Worm (Caenorhabditis elegans) whole organism, young adult: ENCODE results near the gene srbc-34.

Source experiments
- Y67H2A.10 ChIP-seq: fragments of 200-800 bp; sonication (Bioruptor generic); conservative IDR thresholded peaks from 2 replicates; pipeline ENCODE4 v1.3.6; 2022; ENCODE audit warnings: missing genetic modification reagents, missing genetic modification characterization, missing compliant biosample characterization
- let-607 ChIP-seq, 2 experiments: fragments of 200-800 bp in 1 of 2; sonication (Bioruptor generic) in 1 of 2; sonication (generic microtip) in 1 of 2; optimal IDR thresholded peaks; 2 replicates each; lab custom pipeline; 2016 to 2018; ENCODE audit warnings: mild to moderate bottlenecking in 2 of 2, missing compliant biosample characterization in 2 of 2, missing genetic modification characterization in 2 of 2, moderate library complexity in 2 of 2, missing genotype in 1 of 2
- lir-1 ChIP-seq: fragments of 200-800 bp; sonication (Bioruptor generic); conservative IDR thresholded peaks from 2 replicates; pipeline ENCODE4 v1.3.6; 2022; ENCODE audit warnings: missing genetic modification reagents, missing genetic modification characterization, missing compliant biosample characterization
- nfyb-1 ChIP-seq: fragments of 200-800 bp; sonication (Bioruptor generic); IDR thresholded peaks from 2 replicates; pipeline ENCODE4 v1.3.6; 2022; ENCODE audit warnings: missing genetic modification reagents, missing genetic modification characterization, missing compliant biosample characterization
- pha-4 ChIP-seq: fragments of 150-350 bp; sonication (generic microtip); optimal IDR thresholded peaks from 2 replicates; lab custom pipeline; 2014; ENCODE audit warnings: missing biosample characterization, missing genetic modification reagents, missing genetic modification characterization
- unc-62 ChIP-seq: fragments of 150-350 bp; optimal IDR thresholded peaks from 2 replicates; lab custom pipeline; 2014; ENCODE audit warnings: missing biosample characterization, missing genetic modification reagents, missing genetic modification characterization
- ztf-18 ChIP-seq: sonication (generic microtip); optimal IDR thresholded peaks from 2 replicates; lab custom pipeline; 2016; ENCODE audit warnings: missing genotype, mild to moderate bottlenecking, missing genetic modification characterization, missing compliant biosample characterization

DNA sequence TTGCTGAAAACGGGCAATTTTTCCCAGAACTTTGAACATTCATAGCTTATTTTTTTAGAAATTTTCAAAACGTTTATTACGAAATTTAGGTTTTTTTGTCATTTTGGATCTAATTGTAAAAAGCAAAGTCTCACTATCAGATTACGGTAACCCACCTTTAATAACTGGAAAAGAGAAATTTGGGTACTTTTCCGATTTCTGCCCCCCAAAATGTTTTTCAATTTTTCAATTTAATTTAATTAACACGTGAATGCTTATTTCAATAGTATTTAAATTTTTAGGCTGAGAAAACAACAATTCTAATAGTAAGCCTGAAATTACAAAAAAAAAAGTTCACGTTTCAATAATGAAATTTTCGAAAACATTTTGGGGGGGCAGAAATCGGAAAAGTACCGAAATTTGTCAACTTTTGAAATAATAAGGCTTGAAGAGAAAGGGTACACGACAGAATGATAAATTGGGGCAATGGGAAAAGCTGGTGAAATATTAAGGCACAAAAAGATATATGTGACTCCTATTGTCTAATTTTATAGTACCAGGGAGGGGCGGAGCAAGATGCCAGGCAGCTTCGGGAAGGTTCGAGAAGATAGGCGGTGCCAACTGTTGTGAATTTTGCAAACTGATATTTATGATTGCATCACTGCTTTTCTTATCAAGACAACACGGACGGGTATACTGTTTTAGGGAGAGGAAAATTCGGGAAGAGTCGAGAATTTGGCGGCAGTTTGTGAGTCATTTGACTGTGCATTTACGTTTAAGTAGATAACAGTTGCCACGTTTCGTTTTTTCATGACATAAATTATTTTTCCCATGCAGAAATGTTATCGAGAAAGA, 41.8 kb upstream of the srbc-34 start, which contains the start of gene F19B2.5:
- peak; percentile 83; the same call in 1 of the 2 replicates for TF ChIP-seq nfyb-1
- TF ChIP-seq unc-62: peak; percentile 61
- TF ChIP-seq ztf-18: peak; percentile 7
- TF ChIP-seq Y67H2A.10: no peak
- TF ChIP-seq pha-4: peak; percentile 66
- peak; percentile 83 to 95 for TF ChIP-seq let-607 (tag; optimal IDR thresholded peaks at IDR 0.05; lab: Kevin White, UChicago)
- no peak for TF ChIP-seq lir-1 (GFP tag; lab: Robert Waterston, UW)
